Fruit fly (Drosophila melanogaster) ovary, adult (tissue): ENCODE data around the gene CheA87a.

Source experiments
- CG17801 ChIP-seq: fragments of 200-800 bp; optimal IDR thresholded peaks from 2 replicates; lab custom pipeline; 2019; ENCODE audit warnings: missing biosample characterization, mild to moderate bottlenecking, missing genetic modification characterization, moderate library complexity; ENCODE audit not compliant: partially characterized antibody

Gene CheA87a

dm6 chr3R:13401722-13402296 is 32.4 kb downstream of the CheA87a start, which contains the start of gene GILT1:
GILT1 (minus strand) TSS chr3R:13401862.
- TF ChIP-seq CG17801 (GFP tag; lab: Kevin White, UChicago) = peak; percentile 27

dm6 chr3R:13403032-13403459 is 33.6 kb downstream of the CheA87a start, which contains the start of gene Dpm3:
Dpm3 (minus strand) TSS chr3R:13403051.
- no peak for TF ChIP-seq CG17801 (GFP tag; lab: Kevin White, UChicago)

- no peak for TF ChIP-seq CG17801 (GFP tag; lab: Kevin White, UChicago)
Measured at dm6 chr3R:13404841-13405441, 35.5 kb downstream of the CheA87a start, which contains the start of gene yellow-e3. yellow-e3 (minus strand) TSS chr3R:13404870.

dm6 chr3R:13406898-13407297 is 37.5 kb downstream of the CheA87a start, which contains the start of gene yellow-e2:
yellow-e2 (minus strand) TSS chr3R:13406998.
- no peak for TF ChIP-seq CG17801 (GFP tag; lab: Kevin White, UChicago)

- TF ChIP-seq CG17801 (GFP tag; lab: Kevin White, UChicago) = no peak
Measured at dm6 chr3R:13412704-13413103, 43.3 kb downstream of the CheA87a start.

- no peak for TF ChIP-seq CG17801 (GFP tag; lab: Kevin White, UChicago)
Measured at dm6 chr3R:13415186-13415585, 45.7 kb downstream of the CheA87a start, which contains the start of gene yellow-e. yellow-e (minus strand) TSS chr3R:13415286.

- no peak for TF ChIP-seq CG17801 (GFP tag; lab: Kevin White, UChicago)
Measured at dm6 chr3R:13417067-13417595, 47.7 kb downstream of the CheA87a start.
